Worm (Caenorhabditis elegans): ENCODE measurements around the gene sss-1.
"Not testable (repeated sequence)": the region's sequence is repeated elsewhere in the genome, so short reads cannot be mapped to it uniquely, and the experiment has no call there.

The sss-1 gene

ce11 chrIV:9894331-9894730 is 782 bp upstream of the sss-1 start, which contains the start of gene msp-77:
TSS of gene msp-77 (plus strand) at chrIV:9894631.
- TF ChIP-seq egl-27 (tag; optimal IDR thresholded peaks at IDR 0.05); zag-1 (tag; optimal IDR thresholded peaks at IDR 0.05); nhr-19 (GFP tag; conservative IDR thresholded peaks at IDR 0.05): not testable (repeated sequence)

DNA sequence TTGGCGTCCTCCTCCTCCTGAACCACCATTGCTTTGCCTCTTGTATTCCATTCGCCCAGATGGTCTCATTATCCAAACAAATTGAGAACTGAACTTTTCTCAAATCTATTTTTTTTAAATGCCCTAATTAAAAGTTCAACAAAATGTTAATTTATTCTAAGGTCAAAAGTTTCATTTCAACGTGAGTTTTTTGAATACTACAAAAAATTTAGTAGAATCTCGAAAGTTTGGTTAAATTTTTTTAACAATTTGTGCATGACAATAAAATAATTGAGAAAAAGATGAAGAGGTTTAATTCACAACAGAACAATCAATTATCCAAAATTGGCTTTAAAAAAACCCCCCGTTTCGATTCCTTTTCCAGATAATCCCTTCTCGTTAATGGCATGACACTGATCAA is 1.6 kb downstream of the sss-1 start, which contains the start of gene F32B6.4:
F32B6.4 (minus strand) TSS at position 101 of the 400 bp plus-strand sequence.
- TF ChIP-seq snu-23 (GFP tag; optimal IDR thresholded peaks at IDR 0.05) (no peak), dsc-1 (tag; optimal IDR thresholded peaks at IDR 0.05) (no peak), ceh-8 (GFP tag; optimal IDR thresholded peaks at IDR 0.05) (no peak), lin-13 (GFP tag; optimal IDR thresholded peaks at IDR 0.05) (no peak), nhr-85 (tag) (no peak), unc-62 (GFP tag; optimal IDR thresholded peaks at IDR 0.05) (no peak), vab-15 (tag; optimal IDR thresholded peaks at IDR 0.05) (no peak), blmp-1 (tag; optimal IDR thresholded peaks at IDR 0.05) (no peak), ces-1 (GFP tag; optimal IDR thresholded peaks at IDR 0.05) (no peak), ceh-88 (GFP tag; IDR thresholded peaks at IDR 0.05) (no peak), irx-1 (tag; optimal IDR thresholded peaks at IDR 0.05) (no peak), C16A3.4 (tag; optimal IDR thresholded peaks at IDR 0.05) (no peak), egl-27 (tag; optimal IDR thresholded peaks at IDR 0.05) (no peak), ztf-4 (tag; optimal IDR thresholded peaks at IDR 0.05) (no peak), fkh-4 (tag; optimal IDR thresholded peaks at IDR 0.05; ENCODE audit: borderline replicate concordance) (no peak), zip-4 (GFP tag; optimal IDR thresholded peaks at IDR 0.05) (no peak), sptf-1 (tag; optimal IDR thresholded peaks at IDR 0.05) (no peak), mdl-1 (tag; optimal IDR thresholded peaks at IDR 0.05) (no peak), rnt-1 (tag; optimal IDR thresholded peaks at IDR 0.05) (no peak)

DNA sequence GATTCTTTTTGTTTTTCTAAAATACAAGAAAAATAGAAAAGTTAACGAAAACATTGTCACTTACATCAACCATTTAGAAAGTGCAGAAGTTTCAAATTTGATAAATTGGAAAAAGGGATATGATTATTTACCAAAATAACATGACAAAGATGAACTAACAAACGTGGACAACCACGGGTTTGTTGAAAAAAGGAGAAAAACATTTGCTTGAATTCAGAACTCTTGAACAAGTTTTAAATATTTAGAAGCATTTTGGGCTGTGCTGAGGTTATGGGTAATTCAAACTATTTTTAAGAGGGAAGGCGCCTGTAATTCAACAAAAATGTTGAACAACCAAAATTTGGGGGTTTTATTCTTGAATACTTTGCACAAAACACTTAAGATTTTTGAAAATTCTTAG is 3.7 kb downstream of the sss-1 start, which contains the start of gene ttbk-3:
ttbk-3 (minus strand) TSS at position 101 of the 400 bp plus-strand sequence.
- TF ChIP-seq C34B4.2 (tag; optimal IDR thresholded peaks at IDR 0.05) (no peak), efl-1 (optimal IDR thresholded peaks at IDR 0.05) (no peak), efl-1 (GFP tag; optimal IDR thresholded peaks at IDR 0.05 in 1 of 2) (peak in 1 of 2 experiments; percentile 43)

- TF ChIP-seq ceh-63 (GFP tag; optimal IDR thresholded peaks at IDR 0.05) (no peak), F16B12.6 (tag; optimal IDR thresholded peaks at IDR 0.05) (no peak), ceh-90 (tag; optimal IDR thresholded peaks at IDR 0.05) (no peak), dsc-1 (tag; optimal IDR thresholded peaks at IDR 0.05) (peak; percentile 48), nhr-237 (tag; optimal IDR thresholded peaks at IDR 0.05) (no peak), nhr-85 (tag) (peak; percentile 33), sup-37 (GFP tag; optimal IDR thresholded peaks at IDR 0.05) (no peak), hpl-2 (GFP tag; optimal IDR thresholded peaks at IDR 0.05) (no peak), irx-1 (tag; optimal IDR thresholded peaks at IDR 0.05) (no peak), nhr-11 (tag; optimal IDR thresholded peaks at IDR 0.05) (no peak), lin-13 (GFP tag; optimal IDR thresholded peaks at IDR 0.05) (no peak), aha-1 (tag; optimal IDR thresholded peaks at IDR 0.05) (no peak), dpl-1 (GFP tag; optimal IDR thresholded peaks at IDR 0.05) (peak; percentile 43 to 69 (median 60)), snpc-4 (tag; optimal IDR thresholded peaks at IDR 0.05) (no peak), efl-1 (optimal IDR thresholded peaks at IDR 0.05) (peak; percentile 67 to 70), efl-1 (GFP tag; optimal IDR thresholded peaks at IDR 0.05 in 1 of 2) (peak; percentile 64 to 91), Y116A8C.19 (tag; optimal IDR thresholded peaks at IDR 0.05; ENCODE audit: borderline replicate concordance) (no peak), ceh-8 (GFP tag; optimal IDR thresholded peaks at IDR 0.05) (no peak), zip-4 (GFP tag; optimal IDR thresholded peaks at IDR 0.05) (no peak), hlh-17 (GFP tag; optimal IDR thresholded peaks at IDR 0.05; ENCODE audit: borderline replicate concordance) (no peak), pqm-1 (tag; optimal IDR thresholded peaks at IDR 0.05) (no peak), hlh-4 (tag; optimal IDR thresholded peaks at IDR 0.05) (no peak), nhr-47 (tag; optimal IDR thresholded peaks at IDR 0.05) (no peak), unc-98 (GFP tag; IDR thresholded peaks at IDR 0.05) (no peak), unc-86 (tag; optimal IDR thresholded peaks at IDR 0.05) (peak; percentile 4), lin-14 (GFP tag; optimal IDR thresholded peaks at IDR 0.05) (peak; percentile 74), C34B4.2 (tag; optimal IDR thresholded peaks at IDR 0.05) (no peak), nhr-12 (tag; optimal IDR thresholded peaks at IDR 0.05) (no peak), mdl-1 (tag; optimal IDR thresholded peaks at IDR 0.05) (peak in 1 of 2 experiments; percentile 16), C16A3.4 (tag; optimal IDR thresholded peaks at IDR 0.05) (peak; percentile 62), egl-13 (tag; optimal IDR thresholded peaks at IDR 0.05) (no peak), vab-15 (tag; optimal IDR thresholded peaks at IDR 0.05) (no peak), nhr-84 (tag; optimal IDR thresholded peaks at IDR 0.05) (no peak), nhr-76 (tag; optimal IDR thresholded peaks at IDR 0.05) (no peak), swsn-7 (tag; optimal IDR thresholded peaks at IDR 0.05) (peak; percentile 33)
These were observed 9.3 kb downstream of the sss-1 start, which contains the start of the genes prp-18 and mccc-1 for ce11 chrIV:9884257-9884656. TSS of gene prp-18 (minus strand) at chrIV:9884383. TSS of gene mccc-1 (plus strand) at chrIV:9884570.

Data from whole organism, L1 larva.